Fruit fly (Drosophila melanogaster) whole organism: ENCODE data around the gene CG6878.

Source experiments
- CG8478 ChIP-seq: fragments of >200 bp; optimal IDR thresholded peaks from 2 replicates; lab custom pipeline; 2018; ENCODE audit warnings: inconsistent platforms
- Dll ChIP-seq: fragments of >200 bp; optimal IDR thresholded peaks from 2 replicates; lab custom pipeline; 2017
- EcR ChIP-seq, 2 experiments: fragments of >200 bp; optimal IDR thresholded peaks; 2 replicates each; lab custom pipeline; 2017; ENCODE audit warnings: missing biosample characterization in 2 of 2, missing genetic modification characterization in 2 of 2, missing genetic modification reagents in 2 of 2
- pan ChIP-seq: fragments of >200 bp; optimal IDR thresholded peaks from 2 replicates; lab custom pipeline; 2017
- psq ChIP-seq: fragments of >200 bp; optimal IDR thresholded peaks from 2 replicates; lab custom pipeline; 2017
- usp ChIP-seq: fragments of >200 bp; optimal IDR thresholded peaks from 2 replicates; lab custom pipeline; 2017; ENCODE audit warnings: missing biosample characterization, missing genetic modification characterization, mixed read lengths

- TF ChIP-seq psq (lab: Kevin White, UChicago) (no peak), CG8478 (lab: Kevin White, UChicago) (no peak), usp (GFP tag; lab: Kevin White, UChicago) (no peak), EcR (GFP tag; optimal IDR thresholded peaks at IDR 0.05; lab: Kevin White, UChicago) (no peak), pan (no peak), Dll (lab: Kevin White, UChicago) (no peak)
Measured at dm6 chr3L:15163414-15163813, 1.8 kb downstream of the CG6878 start, which contains the start of gene CG7011.
